Fruit fly (Drosophila melanogaster) whole organism, embryonic: ENCODE results near the gene Polr3F.

Experiments used
- Antp ChIP-seq: fragments of 200-800 bp; sonication (Bioruptor generic); optimal IDR thresholded peaks from 3 replicates; lab custom pipeline; 2016; ENCODE audit warnings: missing biosample characterization, missing genetic modification characterization
- CG10274 ChIP-seq: fragments of 200-800 bp; sonication (Bioruptor generic); optimal IDR thresholded peaks from 3 replicates; lab custom pipeline; 2017; ENCODE audit warnings: missing biosample characterization, mild to moderate bottlenecking, missing genetic modification characterization
- CG10366 ChIP-seq: fragments of 200-800 bp; sonication (Bioruptor generic); IDR thresholded peaks from 2 replicates; pipeline ENCODE4 v1.3.6; 2022; ENCODE audit warnings: missing biosample characterization, missing genetic modification characterization
- CG11456 ChIP-seq: fragments of 200-800 bp; sonication (Bioruptor generic); IDR thresholded peaks from 3 replicates; pipeline ENCODE4 v1.3.6; 2022; ENCODE audit warnings: missing biosample characterization, missing genetic modification characterization
- CG11695 ChIP-seq: fragments of 200-800 bp; sonication (Bioruptor generic); IDR thresholded peaks from 3 replicates; pipeline ENCODE4 v1.3.6; 2022; ENCODE audit warnings: missing biosample characterization, missing genetic modification characterization
- CG12104 ChIP-seq: fragments of 200-800 bp; sonication (Bioruptor generic); optimal IDR thresholded peaks from 3 replicates; lab custom pipeline; 2016; ENCODE audit warnings: missing biosample characterization, missing genetic modification characterization
- CG13624 ChIP-seq: fragments of 200-800 bp; sonication (Bioruptor generic); optimal IDR thresholded peaks from 2 replicates; lab custom pipeline; 2016; ENCODE audit warnings: missing biosample characterization, missing genetic modification characterization
- CG15011 ChIP-seq: fragments of 200-800 bp; sonication (Bioruptor generic); optimal IDR thresholded peaks from 3 replicates; lab custom pipeline; 2018; ENCODE audit warnings: missing biosample characterization, mild to moderate bottlenecking, missing genetic modification characterization
- CG15269 ChIP-seq: fragments of 200-800 bp; sonication (Bioruptor generic); optimal IDR thresholded peaks from 2 replicates; lab custom pipeline; 2018; ENCODE audit warnings: missing biosample characterization, mild to moderate bottlenecking, missing genetic modification characterization, moderate library complexity
- CG16815 ChIP-seq: fragments of 200-800 bp; sonication (Bioruptor generic); optimal IDR thresholded peaks from 3 replicates; lab custom pipeline; 2017; ENCODE audit warnings: missing biosample characterization, mild to moderate bottlenecking, missing genetic modification characterization
- CG17186 ChIP-seq: fragments of 200-800 bp; sonication (Bioruptor generic); optimal IDR thresholded peaks from 3 replicates; lab custom pipeline; 2017; ENCODE audit warnings: missing biosample characterization, missing genetic modification reagents, missing genetic modification characterization
- CG17612 ChIP-seq: fragments of 200-800 bp; sonication (Bioruptor generic); IDR thresholded peaks from 2 replicates; pipeline ENCODE4 v1.3.6; 2022; ENCODE audit warnings: missing biosample characterization, missing genetic modification characterization
- CG17912 ChIP-seq: fragments of 200-800 bp; sonication (Bioruptor generic); optimal IDR thresholded peaks from 2 replicates; lab custom pipeline; 2018; ENCODE audit warnings: missing biosample characterization, mild to moderate bottlenecking, missing genetic modification characterization
- CG2199 ChIP-seq: fragments of 200-800 bp; sonication (Bioruptor generic); IDR thresholded peaks from 3 replicates; pipeline ENCODE4 v1.3.6; 2022; ENCODE audit warnings: missing biosample characterization, missing genetic modification characterization
- CG2678 ChIP-seq: fragments of 200-800 bp; sonication (Bioruptor generic); optimal IDR thresholded peaks from 3 replicates; lab custom pipeline; 2019; ENCODE audit warnings: missing biosample characterization, mild to moderate bottlenecking, missing genetic modification characterization, moderate library complexity
- CG31224 ChIP-seq: fragments of 200-800 bp; sonication (Bioruptor generic); IDR thresholded peaks from 2 replicates; pipeline ENCODE4 v1.3.6; 2022; ENCODE audit warnings: missing biosample characterization, missing genetic modification characterization
- CG3163 ChIP-seq: fragments of 200-800 bp; sonication (Bioruptor generic); optimal IDR thresholded peaks from 3 replicates; lab custom pipeline; 2016; ENCODE audit warnings: missing biosample characterization, missing genetic modification characterization
- CG32532 ChIP-seq: fragments of 200-800 bp; sonication (Bioruptor generic); IDR thresholded peaks from 2 replicates; pipeline ENCODE4 v1.3.6; 2022; ENCODE audit warnings: missing biosample characterization, missing genetic modification characterization
- CG3407 ChIP-seq: fragments of 200-800 bp; sonication (Bioruptor generic); optimal IDR thresholded peaks from 2 replicates; lab custom pipeline; 2018; ENCODE audit warnings: missing biosample characterization, mild to moderate bottlenecking, missing genetic modification characterization
- CG3847 ChIP-seq: fragments of 200-800 bp; sonication (Bioruptor generic); IDR thresholded peaks from 2 replicates; pipeline ENCODE4 v1.3.6; 2022; ENCODE audit warnings: missing biosample characterization, missing genetic modification characterization
- CG4424 ChIP-seq: fragments of 200-800 bp; sonication (Bioruptor generic); optimal IDR thresholded peaks from 3 replicates; lab custom pipeline; 2016; ENCODE audit warnings: missing biosample characterization, missing genetic modification characterization
- CG6765 ChIP-seq: fragments of 200-800 bp; sonication (Bioruptor generic); optimal IDR thresholded peaks from 3 replicates; lab custom pipeline; 2017; ENCODE audit warnings: missing biosample characterization, mild to moderate bottlenecking, missing genetic modification characterization
- CG7357 ChIP-seq: fragments of 200-800 bp; sonication (Bioruptor generic); IDR thresholded peaks from 3 replicates; pipeline ENCODE4 v1.3.6; 2022; ENCODE audit warnings: missing biosample characterization, missing genetic modification characterization
- CG7372 ChIP-seq: fragments of 200-800 bp; sonication (Bioruptor generic); IDR thresholded peaks from 2 replicates; pipeline ENCODE4 v1.3.6; 2022; ENCODE audit warnings: missing biosample characterization, missing genetic modification characterization
- CG7963 ChIP-seq: fragments of 200-800 bp; sonication (Bioruptor generic); IDR thresholded peaks from 3 replicates; pipeline ENCODE4 v1.3.6; 2022; ENCODE audit warnings: missing biosample characterization, missing genetic modification characterization; ENCODE audit not compliant: partially characterized antibody
- CG8281 ChIP-seq: fragments of 200-800 bp; sonication (Bioruptor generic); optimal IDR thresholded peaks from 2 replicates; lab custom pipeline; 2018; ENCODE audit warnings: missing biosample characterization, mild to moderate bottlenecking, missing genetic modification characterization, moderate library complexity
- CG9876 ChIP-seq: fragments of 200-800 bp; sonication (Bioruptor generic); optimal IDR thresholded peaks from 2 replicates; lab custom pipeline; 2016; ENCODE audit warnings: missing biosample characterization, missing genetic modification characterization
- Doc3 ChIP-seq: fragments of 200-800 bp; sonication (Bioruptor generic); IDR thresholded peaks from 3 replicates; pipeline ENCODE4 v1.3.6; 2022; ENCODE audit warnings: missing biosample characterization, missing genetic modification characterization; ENCODE audit not compliant: partially characterized antibody
- Dp ChIP-seq: fragments of 200-800 bp; sonication (Bioruptor generic); optimal IDR thresholded peaks from 2 replicates; lab custom pipeline; 2018; ENCODE audit warnings: missing biosample characterization, mild to moderate bottlenecking, missing genetic modification characterization, moderate library complexity
- Fer2 ChIP-seq: fragments of 200-800 bp; sonication (Bioruptor generic); optimal IDR thresholded peaks from 2 replicates; lab custom pipeline; 2018; ENCODE audit warnings: missing biosample characterization, mild to moderate bottlenecking, missing genetic modification characterization, moderate library complexity
- Opbp ChIP-seq: fragments of 200-800 bp; sonication (Bioruptor generic); IDR thresholded peaks from 3 replicates; pipeline ENCODE4 v1.3.6; 2022; ENCODE audit warnings: missing biosample characterization, missing genetic modification characterization; ENCODE audit not compliant: partially characterized antibody
- Ravus ChIP-seq: fragments of 200-800 bp; sonication (Bioruptor generic); IDR thresholded peaks from 2 replicates; pipeline ENCODE4 v1.3.6; 2022; ENCODE audit warnings: missing biosample characterization, missing genetic modification characterization
- Sin3A ChIP-seq: fragments of >200 bp; optimal IDR thresholded peaks from 2 replicates; lab custom pipeline; 2018
- cad ChIP-seq: fragments of >200 bp; optimal IDR thresholded peaks from 2 replicates; lab custom pipeline; 2017; ENCODE audit warnings: missing biosample characterization, missing genetic modification characterization
- croc ChIP-seq: fragments of 200-800 bp; sonication (Bioruptor generic); conservative IDR thresholded peaks from 3 replicates; pipeline ENCODE4 v1.3.6; 2022; ENCODE audit warnings: missing biosample characterization, missing genetic modification characterization
- crol ChIP-seq: fragments of 200-800 bp; sonication (Bioruptor generic); IDR thresholded peaks from 2 replicates; pipeline ENCODE4 v1.3.6; 2022; ENCODE audit warnings: missing biosample characterization, missing genetic modification characterization
- dan ChIP-seq: fragments of 200-800 bp; sonication (Bioruptor generic); IDR thresholded peaks from 2 replicates; pipeline ENCODE4 v1.3.6; 2022; ENCODE audit warnings: missing biosample characterization, missing genetic modification characterization
- ems ChIP-seq: fragments of 200-800 bp; sonication (Bioruptor generic); optimal IDR thresholded peaks from 3 replicates; lab custom pipeline; 2016; ENCODE audit warnings: missing biosample characterization, missing genetic modification characterization
- gsb ChIP-seq: fragments of 200-800 bp; sonication (Bioruptor generic); IDR thresholded peaks from 2 replicates; pipeline ENCODE4 v1.3.6; 2022; ENCODE audit warnings: missing biosample characterization, missing genetic modification characterization
- ind ChIP-seq: fragments of 200-800 bp; sonication (Bioruptor generic); optimal IDR thresholded peaks from 3 replicates; lab custom pipeline; 2016; ENCODE audit warnings: missing biosample characterization, missing genetic modification characterization
- phol ChIP-seq: fragments of 200-800 bp; sonication (Bioruptor generic); optimal IDR thresholded peaks from 3 replicates; lab custom pipeline; 2018; ENCODE audit warnings: missing biosample characterization, mild to moderate bottlenecking, missing genetic modification characterization, moderate library complexity
- pita ChIP-seq: fragments of 200-800 bp; sonication (Bioruptor generic); optimal IDR thresholded peaks from 2 replicates; lab custom pipeline; 2017; ENCODE audit warnings: missing biosample characterization, mild to moderate bottlenecking, missing genetic modification characterization
- schlank ChIP-seq: fragments of 200-800 bp; sonication (Bioruptor generic); optimal IDR thresholded peaks from 2 replicates; lab custom pipeline; 2018; ENCODE audit warnings: missing biosample characterization, mild to moderate bottlenecking, missing genetic modification characterization
- tio ChIP-seq: fragments of 200-800 bp; sonication (Bioruptor generic); optimal IDR thresholded peaks from 2 replicates; lab custom pipeline; 2017; ENCODE audit warnings: missing biosample characterization, missing genetic modification characterization, inconsistent platforms
- tna ChIP-seq: fragments of 200-800 bp; sonication (Bioruptor generic); IDR thresholded peaks from 2 replicates; pipeline ENCODE4 v1.3.6; 2022; ENCODE audit warnings: missing biosample characterization, missing genetic modification characterization; ENCODE audit not compliant: partially characterized antibody
- vfl ChIP-seq: fragments of 200-800 bp; sonication (Bioruptor generic); optimal IDR thresholded peaks from 2 replicates; lab custom pipeline; 2016; ENCODE audit warnings: missing biosample characterization, missing genetic modification characterization
- vnd ChIP-seq: fragments of 200-800 bp; sonication (Bioruptor generic); IDR thresholded peaks from 3 replicates; pipeline ENCODE4 v1.3.6; 2022; ENCODE audit warnings: missing biosample characterization, missing genetic modification characterization; ENCODE audit not compliant: partially characterized antibody
- zen2 ChIP-seq: fragments of 200-800 bp; sonication (Bioruptor generic); IDR thresholded peaks from 3 replicates; pipeline ENCODE4 v1.3.6; 2022; ENCODE audit warnings: missing biosample characterization, missing genetic modification characterization; ENCODE audit not compliant: partially characterized antibody
- zf30C ChIP-seq: fragments of 200-800 bp; sonication (Bioruptor generic); optimal IDR thresholded peaks from 3 replicates; lab custom pipeline; 2018; ENCODE audit warnings: missing biosample characterization, mild to moderate bottlenecking, missing genetic modification characterization

The Polr3F gene

DNA sequence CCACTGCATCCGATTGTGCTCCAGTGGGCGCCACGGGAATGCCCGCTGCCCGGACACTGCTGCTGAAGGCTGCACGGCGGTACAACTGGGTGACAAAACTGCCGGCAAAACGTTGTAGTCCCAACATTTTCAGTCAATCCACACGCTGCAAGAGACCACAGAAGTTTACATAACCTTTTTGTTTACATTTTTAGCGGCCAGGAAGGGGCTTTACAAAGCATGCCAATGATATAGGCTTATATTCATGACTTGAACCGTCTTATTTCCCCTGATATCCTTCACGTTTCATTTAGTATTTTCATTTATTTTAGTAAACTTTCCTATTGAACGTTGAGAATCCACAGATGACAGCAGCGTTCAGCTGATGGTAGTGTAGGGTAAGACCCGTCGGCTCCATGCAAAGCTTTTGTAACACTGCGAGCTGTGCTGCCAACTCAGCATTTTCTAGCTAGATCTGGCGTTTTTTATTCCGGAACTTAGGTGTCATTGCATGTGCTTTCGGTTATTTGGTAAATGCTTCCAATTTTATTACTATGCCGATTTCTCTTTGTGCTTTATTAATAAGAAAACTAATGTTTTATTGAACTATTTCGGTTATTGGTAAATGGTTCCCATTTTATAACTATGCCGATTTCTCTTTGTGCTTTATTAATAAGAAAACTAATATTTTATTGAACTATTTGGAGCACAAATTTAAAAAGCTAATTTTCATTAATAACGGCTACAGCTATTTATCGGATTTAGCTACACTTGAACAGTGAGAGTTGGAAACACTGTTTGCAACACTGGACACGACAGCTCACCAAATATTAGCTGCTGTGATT lies 43.6 kb upstream of the Polr3F start, which contains the start of the genes CG13850 and lqfR (continued):
- TF ChIP-seq Fer2 (tag; lab: Kevin White, UChicago): peak; percentile 22
- peak; percentile 41; the same call in 1 of the 2 replicates for TF ChIP-seq CG32532 (GFP tag; lab: Robert Waterston, UW)
- peak; percentile 75 for TF ChIP-seq phol (tag; lab: Kevin White, UChicago)
- TF ChIP-seq CG7372: peak; percentile 46; the same call in 1 of the 2 replicates
- TF ChIP-seq tio (GFP tag; lab: Kevin White, UChicago): no peak
- peak; percentile 35 for TF ChIP-seq schlank (tag; lab: Kevin White, UChicago)
- TF ChIP-seq CG9876 (GFP tag; lab: Kevin White, UChicago): peak; percentile 78
- peak; percentile 70 for TF ChIP-seq CG12104 (GFP tag; lab: Kevin White, UChicago)
- TF ChIP-seq CG2199 (GFP tag; lab: Robert Waterston, UW): no peak
- no peak for TF ChIP-seq pita (GFP tag; lab: Kevin White, UChicago)
- TF ChIP-seq zen2 (GFP tag; lab: Robert Waterston, UW): no peak
- TF ChIP-seq Ravus: no peak
- 0 out of 3 replicates have a peak, but pooled peaks have one; percentile 7 for TF ChIP-seq CG7357 (GFP tag; lab: Robert Waterston, UW)
- peak; percentile 38 for TF ChIP-seq CG3407 (GFP tag; lab: Kevin White, UChicago)
- TF ChIP-seq ind (GFP tag; lab: Kevin White, UChicago): peak; percentile 78
- no peak for TF ChIP-seq vnd (GFP tag; lab: Robert Waterston, UW)
- peak; percentile 57 for TF ChIP-seq CG6765 (GFP tag; lab: Kevin White, UChicago)
- peak; percentile 65 for TF ChIP-seq CG11456 (GFP tag; lab: Robert Waterston, UW)
- TF ChIP-seq CG10366: peak; percentile 33; the same call in 1 of the 2 replicates
- TF ChIP-seq CG3847 (GFP tag; lab: Robert Waterston, UW): peak; percentile 79
- TF ChIP-seq gsb: no peak
- TF ChIP-seq ems (GFP tag; lab: Kevin White, UChicago): peak; percentile 80
- TF ChIP-seq CG2678 (tag; lab: Kevin White, UChicago): no peak
- peak; percentile 41 for TF ChIP-seq CG17186 (GFP tag; lab: Kevin White, UChicago)
- peak; percentile 19 for TF ChIP-seq CG17912 (GFP tag; lab: Kevin White, UChicago)
- TF ChIP-seq Antp (GFP tag; lab: Kevin White, UChicago): peak; percentile 69
- TF ChIP-seq CG17612: no peak
- peak; percentile 39; the same call in 1 of the 3 replicates for TF ChIP-seq croc (GFP tag; lab: Robert Waterston, UW)
- TF ChIP-seq CG3163 (GFP tag; lab: Kevin White, UChicago): peak; percentile 59
- TF ChIP-seq Sin3A (lab: Kevin White, UChicago): peak; percentile 80
- TF ChIP-seq zf30C: no peak
- TF ChIP-seq cad (GFP tag; lab: Kevin White, UChicago): no peak
- peak; percentile 54 for TF ChIP-seq CG10274 (GFP tag; lab: Kevin White, UChicago)
- no peak for TF ChIP-seq Doc3 (GFP tag; lab: Robert Waterston, UW)
- TF ChIP-seq CG11695 (GFP tag; lab: Robert Waterston, UW): no peak
- no peak for TF ChIP-seq CG7963 (GFP tag; lab: Robert Waterston, UW)
- TF ChIP-seq CG8281 (tag; lab: Kevin White, UChicago): peak; percentile 44
- peak; percentile 84 for TF ChIP-seq CG4424 (GFP tag; lab: Kevin White, UChicago)
- peak; percentile 58 for TF ChIP-seq CG15011 (GFP tag; lab: Kevin White, UChicago)
- peak; percentile 81 for TF ChIP-seq CG13624 (GFP tag; lab: Kevin White, UChicago)
- TF ChIP-seq crol: no peak
- no peak for TF ChIP-seq tna (GFP tag; lab: Robert Waterston, UW)
- TF ChIP-seq Dp: no peak
- TF ChIP-seq Opbp (GFP tag; lab: Robert Waterston, UW): no peak
- TF ChIP-seq CG16815 (GFP tag; lab: Kevin White, UChicago): peak; percentile 83
- TF ChIP-seq dan: no peak
- TF ChIP-seq CG15269 (tag; lab: Kevin White, UChicago): no peak
- peak; percentile 41; the same call in 1 of the 2 replicates for TF ChIP-seq CG31224 (GFP tag; lab: Robert Waterston, UW)
- TF ChIP-seq vfl: peak; percentile 73
